Worm (Caenorhabditis elegans) whole organism, L2 larva: ENCODE results near the gene F26G1.1.

Source experiments
- ZK546.5 ChIP-seq: sonication (generic microtip); optimal IDR thresholded peaks from 2 replicates; lab custom pipeline; 2017; ENCODE audit warnings: missing biosample characterization, missing genetic modification characterization
- ama-1 ChIP-seq: fragments of 150-350 bp; optimal IDR thresholded peaks from 2 replicates; lab custom pipeline; 2018; ENCODE audit warnings: inconsistent platforms
- lin-13 ChIP-seq: fragments of 150-350 bp; optimal IDR thresholded peaks from 2 replicates; lab custom pipeline; 2014; ENCODE audit warnings: missing biosample characterization, missing genetic modification reagents, missing genetic modification characterization
- lin-39 ChIP-seq: fragments of 150-350 bp; optimal IDR thresholded peaks from 2 replicates; lab custom pipeline; 2014; ENCODE audit warnings: missing biosample characterization, missing genetic modification reagents, missing genetic modification characterization
- lsy-2 ChIP-seq, 2 experiments: fragments of 150-350 bp in 1 of 2; sonication (generic microtip) in 1 of 2; optimal IDR thresholded peaks; 2 replicates each; lab custom pipeline; 2014 to 2017; ENCODE audit warnings: missing biosample characterization in 2 of 2, missing genetic modification characterization in 2 of 2
- sem-4 ChIP-seq: fragments of 150-350 bp; optimal IDR thresholded peaks from 2 replicates; lab custom pipeline; 2014; ENCODE audit warnings: missing biosample characterization, missing genetic modification reagents, missing genetic modification characterization

DNA sequence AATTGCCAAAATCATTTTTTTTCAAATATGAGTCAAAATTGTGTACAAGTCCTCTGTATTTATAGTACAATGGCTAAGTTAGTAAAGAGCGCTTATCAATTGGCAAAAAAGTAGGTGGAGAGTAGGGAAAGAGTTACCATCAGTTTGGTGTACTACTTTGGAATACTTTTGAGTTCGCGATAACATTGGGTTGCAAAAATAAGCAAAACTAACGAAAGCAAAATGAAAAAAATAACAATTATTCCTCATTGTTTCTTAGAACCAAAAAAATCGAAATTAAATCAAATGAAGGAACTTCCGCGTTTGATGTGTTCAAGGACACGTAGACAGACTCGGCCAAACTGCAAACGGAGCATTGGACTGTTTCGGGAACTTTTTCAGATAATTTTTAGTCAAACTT lies 34.7 kb upstream of the F26G1.1 start, which contains the start of gene C27D9.2:
- TF ChIP-seq ama-1 (no peak), lsy-2 (tag; optimal IDR thresholded peaks at IDR 0.05; lab: Kevin White, UChicago) (no peak), ZK546.5 (tag; lab: Kevin White, UChicago) (no peak), sem-4 (no peak), lin-39 (tag; lab: Kevin White, UChicago) (no peak), lin-13 (GFP tag; lab: Kevin White, UChicago) (no peak)
